Worm (Caenorhabditis elegans): ENCODE measurements around the gene mesp-1.

DNA sequence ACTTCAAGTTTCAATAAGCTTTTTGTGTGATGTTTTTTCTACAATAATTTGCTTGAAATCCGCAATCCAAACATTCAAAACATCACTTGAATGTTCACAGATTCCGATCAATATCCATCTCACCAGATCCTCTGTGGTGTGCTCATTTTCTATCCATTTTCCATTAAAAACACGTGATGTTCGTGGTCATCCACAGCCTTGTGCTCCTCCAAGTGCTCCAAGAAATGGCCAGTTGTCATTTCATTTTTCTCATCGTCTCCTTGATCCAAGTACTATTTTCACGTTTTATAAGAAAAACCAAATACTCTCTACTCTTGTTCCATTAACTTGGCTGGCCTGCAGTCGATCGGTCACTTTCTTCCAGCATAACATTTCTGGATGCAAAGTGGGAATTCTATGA is 22.9 kb upstream of the mesp-1 start:
- TF ChIP-seq unc-62 (GFP tag; optimal IDR thresholded peaks at IDR 0.05) (no peak), nhr-76 (tag; optimal IDR thresholded peaks at IDR 0.05) (no peak), blmp-1 (tag; optimal IDR thresholded peaks at IDR 0.05) (no peak)
